Worm (Caenorhabditis elegans) whole organism, L2 larva: Measurements from ENCODE around the gene fbxa-35.
A peak's percentile ranks its signal among the peaks of the same experiment; 100 is the strongest.

Experiments
- C34F6.9 ChIP-seq: fragments of 150-350 bp; optimal IDR thresholded peaks from 2 replicates; lab custom pipeline; 2014; ENCODE audit warnings: missing biosample characterization, missing genetic modification characterization
- F13H6.1 ChIP-seq: sonication (generic microtip); optimal IDR thresholded peaks from 2 replicates; lab custom pipeline; 2016; ENCODE audit warnings: missing genetic modification characterization, missing compliant biosample characterization
- R02D3.7 ChIP-seq: fragments of 150-350 bp; optimal IDR thresholded peaks from 2 replicates; lab custom pipeline; 2014; ENCODE audit warnings: missing biosample characterization, missing genetic modification characterization
- Y55F3AM.14 ChIP-seq: fragments of 200-800 bp; sonication (Bioruptor generic); optimal IDR thresholded peaks from 2 replicates; lab custom pipeline; 2018; ENCODE audit warnings: mild to moderate bottlenecking, missing genetic modification characterization, missing compliant biosample characterization
- alr-1 ChIP-seq: fragments of 150-350 bp; optimal IDR thresholded peaks from 2 replicates; lab custom pipeline; 2014; ENCODE audit warnings: missing biosample characterization, missing genetic modification characterization
- ama-1 ChIP-seq: fragments of 150-350 bp; optimal IDR thresholded peaks from 2 replicates; lab custom pipeline; 2018; ENCODE audit warnings: inconsistent platforms
- blmp-1 ChIP-seq: sonication (generic microtip); optimal IDR thresholded peaks from 2 replicates; lab custom pipeline; 2017; ENCODE audit warnings: missing genetic modification characterization, mild to moderate bottlenecking, missing compliant biosample characterization, antibody characterized with exemption, moderate library complexity; ENCODE audit not compliant: insufficient read depth
- crh-2 ChIP-seq: sonication (generic microtip); optimal IDR thresholded peaks from 2 replicates; lab custom pipeline; 2017; ENCODE audit warnings: missing biosample characterization, missing genetic modification characterization
- dmd-4 ChIP-seq: sonication (generic microtip); optimal IDR thresholded peaks from 2 replicates; lab custom pipeline; 2017; ENCODE audit warnings: missing biosample characterization, missing genetic modification characterization
- egl-27 ChIP-seq: sonication (generic microtip); optimal IDR thresholded peaks from 3 replicates; lab custom pipeline; 2017; ENCODE audit warnings: missing biosample characterization, missing genetic modification reagents, missing genetic modification characterization
- elt-1 ChIP-seq: fragments of 150-350 bp; optimal IDR thresholded peaks from 2 replicates; lab custom pipeline; 2014; ENCODE audit warnings: missing biosample characterization, missing genetic modification characterization
- fos-1 ChIP-seq: fragments of 150-350 bp; optimal IDR thresholded peaks from 2 replicates; lab custom pipeline; 2014; ENCODE audit warnings: missing biosample characterization, missing genetic modification characterization
- gmeb-1 ChIP-seq: fragments of 150-350 bp; optimal IDR thresholded peaks from 2 replicates; lab custom pipeline; 2014; ENCODE audit warnings: missing biosample characterization, missing genetic modification characterization
- lin-13 ChIP-seq: fragments of 150-350 bp; optimal IDR thresholded peaks from 2 replicates; lab custom pipeline; 2014; ENCODE audit warnings: missing biosample characterization, missing genetic modification reagents, missing genetic modification characterization
- lin-39 ChIP-seq: fragments of 150-350 bp; optimal IDR thresholded peaks from 2 replicates; lab custom pipeline; 2014; ENCODE audit warnings: missing biosample characterization, missing genetic modification reagents, missing genetic modification characterization
- lsy-2 ChIP-seq, 2 experiments: fragments of 150-350 bp in 1 of 2; sonication (generic microtip) in 1 of 2; optimal IDR thresholded peaks; 2 replicates each; lab custom pipeline; 2014 to 2017; ENCODE audit warnings: missing biosample characterization in 2 of 2, missing genetic modification characterization in 2 of 2
- mdl-1 ChIP-seq, 2 experiments: fragments of 150-350 bp in 1 of 2; sonication (generic microtip) in 1 of 2; optimal IDR thresholded peaks; 2 replicates each; lab custom pipeline; 2017; ENCODE audit warnings: missing biosample characterization in 2 of 2, missing genetic modification characterization in 2 of 2
- nhr-11 ChIP-seq: fragments of 150-350 bp; optimal IDR thresholded peaks from 2 replicates; lab custom pipeline; 2014; ENCODE audit warnings: missing biosample characterization, missing genetic modification characterization
- nhr-12 ChIP-seq: fragments of 150-350 bp; optimal IDR thresholded peaks from 2 replicates; lab custom pipeline; 2014; ENCODE audit warnings: missing biosample characterization, missing genetic modification characterization
- nhr-129 ChIP-seq: fragments of 150-350 bp; optimal IDR thresholded peaks from 2 replicates; lab custom pipeline; 2014; ENCODE audit warnings: missing biosample characterization, missing genetic modification characterization
- nhr-21 ChIP-seq: fragments of 150-350 bp; optimal IDR thresholded peaks from 2 replicates; lab custom pipeline; 2014; ENCODE audit warnings: missing biosample characterization, missing genetic modification characterization
- nhr-237 ChIP-seq: fragments of 150-350 bp; optimal IDR thresholded peaks from 2 replicates; lab custom pipeline; 2014; ENCODE audit warnings: missing biosample characterization, missing genetic modification characterization
- nhr-25 ChIP-seq: fragments of 150-350 bp; sonication (generic microtip); optimal IDR thresholded peaks from 3 replicates; lab custom pipeline; 2014; ENCODE audit warnings: missing biosample characterization, missing genetic modification characterization
- nhr-6 ChIP-seq: fragments of 150-350 bp; optimal IDR thresholded peaks from 2 replicates; lab custom pipeline; 2014; ENCODE audit warnings: missing biosample characterization, missing genetic modification characterization
- nhr-77 ChIP-seq: fragments of 150-350 bp; optimal IDR thresholded peaks from 2 replicates; lab custom pipeline; 2014; ENCODE audit warnings: missing biosample characterization, missing genetic modification characterization
- peb-1 ChIP-seq: fragments of 150-350 bp; optimal IDR thresholded peaks from 2 replicates; lab custom pipeline; 2014; ENCODE audit warnings: missing biosample characterization, missing genetic modification characterization
- sem-4 ChIP-seq: fragments of 150-350 bp; optimal IDR thresholded peaks from 2 replicates; lab custom pipeline; 2014; ENCODE audit warnings: missing biosample characterization, missing genetic modification reagents, missing genetic modification characterization
- skn-1 ChIP-seq: sonication (generic microtip); optimal IDR thresholded peaks from 2 replicates; lab custom pipeline; 2017; ENCODE audit warnings: missing biosample characterization, missing genetic modification characterization
- sma-3 ChIP-seq: sonication (generic microtip); optimal IDR thresholded peaks from 2 replicates; lab custom pipeline; 2016; ENCODE audit warnings: missing genetic modification reagents, missing genetic modification characterization, missing compliant biosample characterization
- sma-9 ChIP-seq, 2 experiments: fragments of 150-350 bp in 1 of 2; sonication (generic microtip) in 1 of 2; optimal IDR thresholded peaks; 2 replicates each; lab custom pipeline; 2014 to 2016; ENCODE audit warnings: missing genetic modification characterization in 2 of 2, mild to moderate bottlenecking in 1 of 2, missing biosample characterization in 1 of 2, missing compliant biosample characterization in 1 of 2, missing genetic modification reagents in 1 of 2, moderate library complexity in 1 of 2
- snpc-4 ChIP-seq: fragments of 150-350 bp; optimal IDR thresholded peaks from 2 replicates; lab custom pipeline; 2014; ENCODE audit warnings: missing biosample characterization, missing genetic modification characterization
- unc-39 ChIP-seq: fragments of 150-350 bp; optimal IDR thresholded peaks from 2 replicates; lab custom pipeline; 2014; ENCODE audit warnings: missing biosample characterization, missing genetic modification characterization
- unc-55 ChIP-seq: fragments of 150-350 bp; sonication (generic microtip); optimal IDR thresholded peaks from 3 replicates; lab custom pipeline; 2014; ENCODE audit warnings: missing biosample characterization, missing genetic modification reagents, missing genetic modification characterization
- unc-62 ChIP-seq: fragments of 150-350 bp; optimal IDR thresholded peaks from 2 replicates; lab custom pipeline; 2014; ENCODE audit warnings: missing biosample characterization, missing genetic modification reagents, missing genetic modification characterization
- zag-1 ChIP-seq: fragments of 150-350 bp; optimal IDR thresholded peaks from 2 replicates; lab custom pipeline; 2014; ENCODE audit warnings: missing biosample characterization, missing genetic modification characterization
- ztf-1 ChIP-seq: fragments of 200-800 bp; sonication (Bioruptor generic); conservative IDR thresholded peaks from 2 replicates; pipeline ENCODE4 v1.3.6; 2022; ENCODE audit warnings: missing genetic modification characterization, missing compliant biosample characterization
- ztf-11 ChIP-seq: sonication (generic microtip); optimal IDR thresholded peaks from 2 replicates; lab custom pipeline; 2017; ENCODE audit warnings: missing biosample characterization, missing genetic modification characterization
- ztf-4 ChIP-seq: fragments of 150-350 bp; optimal IDR thresholded peaks from 2 replicates; lab custom pipeline; 2014; ENCODE audit warnings: missing biosample characterization, missing genetic modification characterization

The fbxa-35 gene

DNA sequence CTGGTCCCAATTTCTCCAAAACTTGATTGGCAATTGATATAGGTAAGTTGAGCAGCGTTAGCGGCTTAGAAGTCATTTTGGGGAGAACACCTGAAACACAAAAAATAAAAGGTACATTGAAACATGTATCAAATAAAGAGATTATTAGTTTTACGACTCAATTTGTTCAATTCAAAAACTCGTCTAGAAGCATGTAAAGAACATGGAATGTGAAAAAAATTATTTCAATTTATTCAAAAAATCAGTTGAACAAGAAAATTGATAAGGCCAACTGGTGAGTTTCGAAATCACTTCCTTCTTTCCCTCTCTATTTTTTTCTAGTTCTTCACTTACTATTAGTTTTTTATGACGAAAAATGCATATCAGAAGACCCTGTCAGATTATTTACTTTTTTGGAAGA, 20.0 kb upstream of the fbxa-35 start, which contains the start of gene fbxa-30:
fbxa-30 (minus strand) TSS at position 101 of the 400 bp plus-strand sequence.
- no peak for TF ChIP-seq zag-1 (tag; lab: Kevin White, UChicago)
- no peak for TF ChIP-seq gmeb-1
- no peak for TF ChIP-seq dmd-4 (tag; lab: Kevin White, UChicago)
- TF ChIP-seq lin-13 (GFP tag; lab: Kevin White, UChicago) = no peak
- no peak for TF ChIP-seq ztf-4 (tag; lab: Kevin White, UChicago)
- TF ChIP-seq mdl-1 (tag; optimal IDR thresholded peaks at IDR 0.05; lab: Kevin White, UChicago) = no peak
- no peak for TF ChIP-seq C34F6.9 (tag; lab: Kevin White, UChicago)
- no peak for TF ChIP-seq lsy-2 (tag; optimal IDR thresholded peaks at IDR 0.05; lab: Kevin White, UChicago)
- TF ChIP-seq elt-1 (tag; lab: Kevin White, UChicago) = no peak
- no peak for TF ChIP-seq nhr-237 (tag; lab: Kevin White, UChicago)
- TF ChIP-seq nhr-6 (tag; lab: Kevin White, UChicago) = no peak
- no peak for TF ChIP-seq nhr-25 (tag; lab: Kevin White, UChicago)
- TF ChIP-seq alr-1 = no peak
- no peak for TF ChIP-seq ztf-11 (tag; lab: Kevin White, UChicago)
- TF ChIP-seq F13H6.1 = no peak
- TF ChIP-seq ama-1 (lab: Kevin White, UChicago) = no peak
- no peak for TF ChIP-seq unc-62 (GFP tag; lab: Kevin White, UChicago)
- TF ChIP-seq snpc-4 = no peak

DNA sequence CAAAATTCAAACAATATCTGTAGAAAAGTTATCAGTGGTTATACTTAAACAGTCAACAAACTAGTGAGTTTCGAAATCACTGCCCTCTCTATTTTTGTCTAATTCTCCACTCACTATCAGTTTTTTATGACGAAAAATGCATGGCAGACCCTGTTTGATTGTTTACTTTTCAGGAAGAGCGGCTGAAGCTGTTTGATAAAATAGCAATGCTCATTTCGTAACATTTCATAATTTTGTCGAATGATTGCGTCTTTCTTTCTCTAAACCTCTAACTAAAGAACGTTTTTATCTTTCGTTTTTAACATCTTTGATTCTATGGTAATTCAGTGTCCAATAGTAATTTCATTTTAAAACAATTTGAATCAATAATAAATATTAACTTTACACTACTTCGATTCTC, 16.3 kb upstream of the fbxa-35 start:
- TF ChIP-seq sma-3 (GFP tag; lab: Kevin White, UChicago) = peak; percentile 50
- TF ChIP-seq unc-62 (GFP tag; lab: Kevin White, UChicago) = no peak
- no peak for TF ChIP-seq lin-39
- peak; percentile 70 for TF ChIP-seq F13H6.1
- peak in 1 of 2 experiments; percentile 18 for TF ChIP-seq lsy-2 (tag; optimal IDR thresholded peaks at IDR 0.05; lab: Kevin White, UChicago)
- TF ChIP-seq sma-9 (GFP tag; optimal IDR thresholded peaks at IDR 0.05; lab: Kevin White, UChicago) = peak; percentile 10
- no peak for TF ChIP-seq sma-9 (tag; optimal IDR thresholded peaks at IDR 0.05; lab: Kevin White, UChicago)
- TF ChIP-seq crh-2 = peak; percentile 60
- TF ChIP-seq skn-1 (tag; lab: Kevin White, UChicago) = peak; percentile 82
- no peak for TF ChIP-seq nhr-237 (tag; lab: Kevin White, UChicago)
- no peak for TF ChIP-seq nhr-12 (tag; lab: Kevin White, UChicago)
- peak; percentile 95 for TF ChIP-seq nhr-129 (tag; lab: Kevin White, UChicago)
- TF ChIP-seq gmeb-1 = peak; percentile 54
- TF ChIP-seq fos-1 = peak; percentile 97

DNA sequence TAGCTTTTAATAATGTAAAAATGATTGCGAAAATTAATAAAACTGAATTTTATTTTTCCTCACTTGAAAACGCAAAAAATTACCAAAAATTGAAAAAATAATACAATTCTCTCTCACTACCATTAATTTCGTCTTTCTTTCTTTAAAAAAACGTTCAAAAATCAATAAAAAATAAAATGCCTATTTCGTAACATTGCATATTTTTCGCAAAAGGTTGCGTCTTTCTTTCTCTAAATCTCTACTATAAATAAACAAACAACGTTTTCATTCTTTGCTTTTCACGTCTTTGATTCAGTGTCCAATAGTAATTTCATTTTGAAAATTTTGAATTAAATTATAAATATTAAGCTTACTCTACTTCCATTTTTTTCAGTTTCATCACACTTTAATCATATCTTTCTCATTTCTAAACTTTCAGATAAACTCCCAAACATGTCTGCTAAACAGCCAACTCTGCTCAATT, 10.9 kb upstream of the fbxa-35 start, which contains the start of gene fbxa-37:
fbxa-37 (plus strand) TSS at position 413 of the 463 bp plus-strand sequence.
- TF ChIP-seq nhr-11 (tag; lab: Kevin White, UChicago) = no peak
- TF ChIP-seq peb-1 = no peak
- TF ChIP-seq nhr-21 = no peak
- no peak for TF ChIP-seq skn-1 (tag; lab: Kevin White, UChicago)
- TF ChIP-seq elt-1 (tag; lab: Kevin White, UChicago) = no peak
- TF ChIP-seq sem-4 (tag; lab: Kevin White, UChicago) = no peak
- TF ChIP-seq crh-2 = peak; percentile 26
- no peak for TF ChIP-seq zag-1 (tag; lab: Kevin White, UChicago)
- no peak for TF ChIP-seq sma-9 (GFP tag; optimal IDR thresholded peaks at IDR 0.05; lab: Kevin White, UChicago)
- no peak for TF ChIP-seq sma-9 (tag; optimal IDR thresholded peaks at IDR 0.05; lab: Kevin White, UChicago)
- TF ChIP-seq C34F6.9 (tag; lab: Kevin White, UChicago) = peak; percentile 67
- TF ChIP-seq lsy-2 (tag; optimal IDR thresholded peaks at IDR 0.05; lab: Kevin White, UChicago) = no peak
- no peak for TF ChIP-seq egl-27 (tag; lab: Kevin White, UChicago)
- TF ChIP-seq dmd-4 (tag; lab: Kevin White, UChicago) = no peak
- TF ChIP-seq unc-39 (tag; lab: Kevin White, UChicago) = no peak
- no peak for TF ChIP-seq lin-13 (GFP tag; lab: Kevin White, UChicago)
- TF ChIP-seq Y55F3AM.14 (GFP tag; lab: Kevin White, UChicago) = no peak
- TF ChIP-seq nhr-6 (tag; lab: Kevin White, UChicago) = no peak
- no peak for TF ChIP-seq ztf-4 (tag; lab: Kevin White, UChicago)
- TF ChIP-seq nhr-77 (tag; lab: Kevin White, UChicago) = no peak
- TF ChIP-seq ama-1 (lab: Kevin White, UChicago) = no peak
- TF ChIP-seq nhr-237 (tag; lab: Kevin White, UChicago) = no peak
- TF ChIP-seq blmp-1 (tag; lab: Kevin White, UChicago) = no peak
- TF ChIP-seq nhr-12 (tag; lab: Kevin White, UChicago) = no peak
- TF ChIP-seq R02D3.7 (tag; lab: Kevin White, UChicago) = no peak
- no peak for TF ChIP-seq alr-1
- no peak for TF ChIP-seq unc-62 (GFP tag; lab: Kevin White, UChicago)
- TF ChIP-seq snpc-4 = no peak
- peak; percentile 20 for TF ChIP-seq fos-1
- TF ChIP-seq unc-55 (GFP tag; lab: Kevin White, UChicago) = peak; percentile 82
- TF ChIP-seq ztf-1 (GFP tag; lab: Robert Waterston, UW) = no peak
- TF ChIP-seq nhr-129 (tag; lab: Kevin White, UChicago) = peak; percentile 98
- no peak for TF ChIP-seq gmeb-1
- TF ChIP-seq sma-3 (GFP tag; lab: Kevin White, UChicago) = no peak
